Fruit fly (Drosophila melanogaster): ENCODE data around the gene CG4849.
A peak's percentile ranks its signal among the peaks of the same experiment; 100 is the strongest.

Gene CG4849

dm6 chr3R:27988647-27989430, 25.6 kb downstream of the CG4849 start (continued):
- peak; percentile 37 for TF ChIP-seq Six4 (GFP tag; optimal IDR thresholded peaks at IDR 0.05)
- TF ChIP-seq CG9215 (GFP tag; IDR thresholded peaks at IDR 0.05): no peak; the same call in 1 of the 2 replicates
- TF ChIP-seq CG4730 (GFP tag; IDR thresholded peaks at IDR 0.05): peak; percentile 48
- no peak for TF ChIP-seq schlank (tag; optimal IDR thresholded peaks at IDR 0.05)
- TF ChIP-seq yki (optimal IDR thresholded peaks at IDR 0.05): peak; percentile 44
- no peak for TF ChIP-seq mld (GFP tag; IDR thresholded peaks at IDR 0.05; ENCODE audit: partially characterized antibody)
- peak; percentile 25 for TF ChIP-seq unpg (GFP tag; optimal IDR thresholded peaks at IDR 0.05)
- TF ChIP-seq croc (GFP tag; conservative IDR thresholded peaks at IDR 0.05): no peak
- TF ChIP-seq CG4707 (GFP tag; optimal IDR thresholded peaks at IDR 0.05): peak; percentile 80
- TF ChIP-seq lab (GFP tag; optimal IDR thresholded peaks at IDR 0.05): peak; percentile 19
- TF ChIP-seq CG32772 (GFP tag; IDR thresholded peaks at IDR 0.05): peak; percentile 39; the same call in 1 of the 2 replicates
- TF ChIP-seq CG7556 (GFP tag; optimal IDR thresholded peaks at IDR 0.05): peak; percentile 69
- TF ChIP-seq gcm2 (GFP tag; optimal IDR thresholded peaks at IDR 0.05): no peak
- TF ChIP-seq CG18619 (GFP tag; optimal IDR thresholded peaks at IDR 0.05): peak; percentile 57
- TF ChIP-seq CG12104 (GFP tag; optimal IDR thresholded peaks at IDR 0.05): peak; percentile 33
- TF ChIP-seq pan (optimal IDR thresholded peaks at IDR 0.05): no peak
- TF ChIP-seq pan (GFP tag; optimal IDR thresholded peaks at IDR 0.05 in 1 of 2, IDR thresholded peaks at IDR 0.05 in 1 of 2): peak in 1 of 2 experiments; percentile 67
- no peak for TF ChIP-seq CG13894 (tag; optimal IDR thresholded peaks at IDR 0.05)
- peak; percentile 59; the same call in 1 of the 3 replicates for TF ChIP-seq ken (GFP tag; IDR thresholded peaks at IDR 0.05)
- TF ChIP-seq gsb-n (tag; optimal IDR thresholded peaks at IDR 0.05): no peak
- peak in 1 of 2 experiments; percentile 53 for TF ChIP-seq chif (GFP tag; optimal IDR thresholded peaks at IDR 0.05)
- no peak for TF ChIP-seq bbx (GFP tag; IDR thresholded peaks at IDR 0.05; ENCODE audit: partially characterized antibody)
- no peak for TF ChIP-seq CG1792 (GFP tag; optimal IDR thresholded peaks at IDR 0.05)
- TF ChIP-seq salm (tag; optimal IDR thresholded peaks at IDR 0.05): no peak
- no peak for TF ChIP-seq jumu (GFP tag; optimal IDR thresholded peaks at IDR 0.05)
- TF ChIP-seq D19A (tag; optimal IDR thresholded peaks at IDR 0.05): no peak
- peak; percentile 67; the same call in 2 of the 3 replicates for TF ChIP-seq ci (GFP tag; IDR thresholded peaks at IDR 0.05)
- TF ChIP-seq Chrac-16 (GFP tag; optimal IDR thresholded peaks at IDR 0.05): peak; percentile 12
- peak; percentile 40 for TF ChIP-seq tio (GFP tag; optimal IDR thresholded peaks at IDR 0.05)
- no peak for TF ChIP-seq nom (GFP tag; optimal IDR thresholded peaks at IDR 0.05)
- TF ChIP-seq Nf-YA (GFP tag; IDR thresholded peaks at IDR 0.05): no peak
- TF ChIP-seq oc (tag; optimal IDR thresholded peaks at IDR 0.05): no peak
- no peak for TF ChIP-seq Asciz (GFP tag; optimal IDR thresholded peaks at IDR 0.05)
- TF ChIP-seq CG3838 (GFP tag; optimal IDR thresholded peaks at IDR 0.05): no peak
- 0 out of 2 replicates have a peak, but pooled peaks have one; percentile 37 for TF ChIP-seq gsb (GFP tag; IDR thresholded peaks at IDR 0.05)
- TF ChIP-seq inv (GFP tag; IDR thresholded peaks at IDR 0.05; ENCODE audit: partially characterized antibody): no peak
- TF ChIP-seq CG34224 (GFP tag; IDR thresholded peaks at IDR 0.05; ENCODE audit: partially characterized antibody): no peak
- no peak for TF ChIP-seq CG6175 (GFP tag; IDR thresholded peaks at IDR 0.05)
- TF ChIP-seq H15 (GFP tag; IDR thresholded peaks at IDR 0.05): peak; percentile 53; the same call in 2 of the 3 replicates
- TF ChIP-seq HmgD (GFP tag; optimal IDR thresholded peaks at IDR 0.05): no peak
- TF ChIP-seq corto (GFP tag; optimal IDR thresholded peaks at IDR 0.05): no peak
- peak; percentile 56 for TF ChIP-seq dysf (GFP tag; IDR thresholded peaks at IDR 0.05)
- no peak for TF ChIP-seq CG9797 (GFP tag; optimal IDR thresholded peaks at IDR 0.05)
- TF ChIP-seq shn (GFP tag; optimal IDR thresholded peaks at IDR 0.05): no peak
- TF ChIP-seq tup (GFP tag; optimal IDR thresholded peaks at IDR 0.05): no peak
- no peak; the same call in 1 of the 2 replicates for TF ChIP-seq Oaz (GFP tag; IDR thresholded peaks at IDR 0.05)
- TF ChIP-seq bab2 (GFP tag; optimal IDR thresholded peaks at IDR 0.05): no peak
- peak; percentile 41 for TF ChIP-seq grau (tag; optimal IDR thresholded peaks at IDR 0.05)
- no peak for TF ChIP-seq pzg (GFP tag; optimal IDR thresholded peaks at IDR 0.05)
- no peak for TF ChIP-seq dati (GFP tag; IDR thresholded peaks at IDR 0.05)
